Fruit fly (Drosophila melanogaster): Measurements from ENCODE around the gene Arp8.

The Arp8 gene

dm6 chrX:17882769-17883168 is 22.2 kb upstream of the Arp8 start:
- no peak for TF ChIP-seq CG8319 (GFP tag; optimal IDR thresholded peaks at IDR 0.05)
- TF ChIP-seq CG16779 (tag; optimal IDR thresholded peaks at IDR 0.05), result no peak
- TF ChIP-seq CG11902 (GFP tag; optimal IDR thresholded peaks at IDR 0.05), result no peak
- TF ChIP-seq fkh (GFP tag; optimal IDR thresholded peaks at IDR 0.05), result no peak
- no peak for TF ChIP-seq achi (GFP tag; optimal IDR thresholded peaks at IDR 0.05)
- no peak for TF ChIP-seq dsx (GFP tag; optimal IDR thresholded peaks at IDR 0.05; ENCODE audit: poor library complexity, severe bottlenecking)
- no peak for TF ChIP-seq CG10631 (GFP tag; optimal IDR thresholded peaks at IDR 0.05)
- no peak for TF ChIP-seq acj6 (GFP tag; optimal IDR thresholded peaks at IDR 0.05)
- TF ChIP-seq svp (GFP tag), result no peak
- no peak for TF ChIP-seq CG8119 (GFP tag; IDR thresholded peaks at IDR 0.05)
- TF ChIP-seq Eip75B (GFP tag; optimal IDR thresholded peaks at IDR 0.05), result no peak
- TF ChIP-seq CG6854 (GFP tag; optimal IDR thresholded peaks at IDR 0.05), result no peak
- TF ChIP-seq Hr39 (GFP tag; optimal IDR thresholded peaks at IDR 0.05), result no peak
- TF ChIP-seq CG32006 (GFP tag; optimal IDR thresholded peaks at IDR 0.05), result no peak
- no peak for TF ChIP-seq OdsH (GFP tag; optimal IDR thresholded peaks at IDR 0.05)

dm6 chrX:17881138-17882121 is 20.8 kb upstream of the Arp8 start:
- TF ChIP-seq Blimp-1 (GFP tag; optimal IDR thresholded peaks at IDR 0.05), result no peak
- TF ChIP-seq eg (GFP tag; IDR thresholded peaks at IDR 0.05), result peak; percentile 85
- peak; percentile 59 for TF ChIP-seq Lpt (GFP tag; optimal IDR thresholded peaks at IDR 0.05)
- peak; percentile 45 for TF ChIP-seq achi (GFP tag; optimal IDR thresholded peaks at IDR 0.05)
- TF ChIP-seq Ets96B (tag; optimal IDR thresholded peaks at IDR 0.05), result peak; percentile 16
- peak; percentile 83 for TF ChIP-seq CG31627 (GFP tag; optimal IDR thresholded peaks at IDR 0.05)
- TF ChIP-seq fd59A (GFP tag; optimal IDR thresholded peaks at IDR 0.05), result peak; percentile 14
- TF ChIP-seq CG11294 (GFP tag; IDR thresholded peaks at IDR 0.05), result peak; percentile 81
- peak; percentile 85 for TF ChIP-seq Hr4 (GFP tag; optimal IDR thresholded peaks at IDR 0.05)
- peak; percentile 8 for TF ChIP-seq dsx (GFP tag; optimal IDR thresholded peaks at IDR 0.05; ENCODE audit: poor library complexity, severe bottlenecking)
- TF ChIP-seq CG3032 (tag; optimal IDR thresholded peaks at IDR 0.05), result no peak
- TF ChIP-seq CG10669 (GFP tag; optimal IDR thresholded peaks at IDR 0.05), result peak; percentile 38
- TF ChIP-seq pdm3 (GFP tag; optimal IDR thresholded peaks at IDR 0.05), result peak; percentile 80
- peak; percentile 58 for TF ChIP-seq CG6792 (GFP tag; optimal IDR thresholded peaks at IDR 0.05)
- peak; percentile 77 for TF ChIP-seq Met (GFP tag; optimal IDR thresholded peaks at IDR 0.05)
- peak; percentile 81 for TF ChIP-seq cyc (GFP tag; optimal IDR thresholded peaks at IDR 0.05)
- TF ChIP-seq CG6808 (GFP tag; optimal IDR thresholded peaks at IDR 0.05), result peak; percentile 61
- TF ChIP-seq ss (GFP tag; optimal IDR thresholded peaks at IDR 0.05), result peak; percentile 18 to 44
- peak; percentile 53 for TF ChIP-seq CG6276 (GFP tag; optimal IDR thresholded peaks at IDR 0.05)
- TF ChIP-seq CG16779 (tag; optimal IDR thresholded peaks at IDR 0.05), result no peak
- TF ChIP-seq CG7368 (GFP tag; optimal IDR thresholded peaks at IDR 0.05), result peak; percentile 62
- peak; percentile 48 for TF ChIP-seq vri (GFP tag; optimal IDR thresholded peaks at IDR 0.05)
- TF ChIP-seq Smox (GFP tag; optimal IDR thresholded peaks at IDR 0.05), result peak; percentile 73
- peak; percentile 54 for TF ChIP-seq Eip93F (GFP tag; optimal IDR thresholded peaks at IDR 0.05)
- TF ChIP-seq Sox14 (GFP tag; optimal IDR thresholded peaks at IDR 0.05), result peak; percentile 69
- peak; percentile 73 for TF ChIP-seq Ets21C (GFP tag; optimal IDR thresholded peaks at IDR 0.05)
- no peak for TF ChIP-seq fd85E (GFP tag; optimal IDR thresholded peaks at IDR 0.05)
- TF ChIP-seq CG11902 (GFP tag; optimal IDR thresholded peaks at IDR 0.05), result peak; percentile 50
- TF ChIP-seq dac (GFP tag; optimal IDR thresholded peaks at IDR 0.05), result peak; percentile 15
- TF ChIP-seq CG8319 (GFP tag; optimal IDR thresholded peaks at IDR 0.05), result peak; percentile 44
- TF ChIP-seq acj6 (GFP tag; optimal IDR thresholded peaks at IDR 0.05), result peak; percentile 67
- no peak for TF ChIP-seq Hr38 (GFP tag; optimal IDR thresholded peaks at IDR 0.05)
- no peak for TF ChIP-seq CG9139 (GFP tag; optimal IDR thresholded peaks at IDR 0.05)
- TF ChIP-seq CG11762 (GFP tag; optimal IDR thresholded peaks at IDR 0.05; ENCODE audit: insufficient read depth), result peak; percentile 25
- peak; percentile 57 for TF ChIP-seq CG4318 (GFP tag; optimal IDR thresholded peaks at IDR 0.05)
- TF ChIP-seq Hr39 (GFP tag; optimal IDR thresholded peaks at IDR 0.05), result peak; percentile 88
- TF ChIP-seq lz (GFP tag; optimal IDR thresholded peaks at IDR 0.05), result peak; percentile 78
- TF ChIP-seq Sox15 (GFP tag; optimal IDR thresholded peaks at IDR 0.05), result peak; percentile 44
- TF ChIP-seq CG6163 (GFP tag; IDR thresholded peaks at IDR 0.05), result peak; percentile 75
- peak; percentile 96 for TF ChIP-seq svp (GFP tag)

All from whole organism, prepupa.